Fruit fly (Drosophila melanogaster): ENCODE data around the gene CG4325.

Gene CG4325

dm6 chrX:2080367-2080927 is 36.8 kb upstream of the CG4325 start, which contains the start of the genes CG16903 and Unc-76 (continued):
- TF ChIP-seq CG16863 (GFP tag; optimal IDR thresholded peaks at IDR 0.05) (no peak), ab (GFP tag; optimal IDR thresholded peaks at IDR 0.05) (no peak), dimm (GFP tag; IDR thresholded peaks at IDR 0.05) (no peak), scrt (GFP tag; optimal IDR thresholded peaks at IDR 0.05) (peak; percentile 51), ftz-f1 (GFP tag; optimal IDR thresholded peaks at IDR 0.05) (peak; percentile 70), CG31224 (GFP tag; IDR thresholded peaks at IDR 0.05) (no peak), lab (GFP tag; optimal IDR thresholded peaks at IDR 0.05) (peak; percentile 43), unc-4 (GFP tag; IDR thresholded peaks at IDR 0.05; ENCODE audit: partially characterized antibody) (peak; percentile 55; the same call in 1 of the 2 replicates), schlank (tag; optimal IDR thresholded peaks at IDR 0.05) (no peak), lbe (GFP tag; optimal IDR thresholded peaks at IDR 0.05) (no peak), Gug (GFP tag; IDR thresholded peaks at IDR 0.05) (no peak), NFAT (GFP tag; IDR thresholded peaks at IDR 0.05) (peak; percentile 24; the same call in 1 of the 2 replicates), sim (GFP tag; IDR thresholded peaks at IDR 0.05) (no peak), CG14667 (GFP tag; IDR thresholded peaks at IDR 0.05) (no peak), repo (GFP tag; optimal IDR thresholded peaks at IDR 0.05) (no peak), CG7556 (GFP tag; optimal IDR thresholded peaks at IDR 0.05) (peak; percentile 24), CG10267 (tag; optimal IDR thresholded peaks at IDR 0.05) (peak; percentile 81), CG1647 (GFP tag; optimal IDR thresholded peaks at IDR 0.05) (peak; percentile 5), amos (GFP tag; IDR thresholded peaks at IDR 0.05; ENCODE audit: partially characterized antibody) (peak; percentile 58), eve (GFP tag; optimal IDR thresholded peaks at IDR 0.05) (no peak), Blimp-1 (GFP tag; optimal IDR thresholded peaks at IDR 0.05) (peak; percentile 33), CG15479 (GFP tag; optimal IDR thresholded peaks at IDR 0.05) (no peak), CG8924 (tag; optimal IDR thresholded peaks at IDR 0.05) (peak; percentile 78), ham (GFP tag; IDR thresholded peaks at IDR 0.05) (no peak), CG5180 (GFP tag; optimal IDR thresholded peaks at IDR 0.05) (peak; percentile 27), CHES-1-like (GFP tag; optimal IDR thresholded peaks at IDR 0.05) (peak; percentile 66), gfzf (GFP tag; optimal IDR thresholded peaks at IDR 0.05) (peak; percentile 100), p53 (GFP tag; optimal IDR thresholded peaks at IDR 0.05) (peak; percentile 66), Spps (tag; optimal IDR thresholded peaks at IDR 0.05) (peak; percentile 17), Fer3 (tag; optimal IDR thresholded peaks at IDR 0.05) (no peak), CG3995 (GFP tag; optimal IDR thresholded peaks at IDR 0.05) (peak; percentile 32), CG12104 (GFP tag; optimal IDR thresholded peaks at IDR 0.05) (no peak), MBD-R2 (GFP tag; IDR thresholded peaks at IDR 0.05) (peak; percentile 86), HHEX (GFP tag; optimal IDR thresholded peaks at IDR 0.05) (peak; percentile 26), dpn (GFP tag; optimal IDR thresholded peaks at IDR 0.05) (peak; percentile 7 to 35), Myb (GFP tag; optimal IDR thresholded peaks at IDR 0.05) (peak; percentile 82), CG4854 (GFP tag; optimal IDR thresholded peaks at IDR 0.05) (peak; percentile 14), bowl (GFP tag; IDR thresholded peaks at IDR 0.05) (0 out of 2 replicates have a peak, but pooled peaks have one; percentile 39), Ada2b (GFP tag; IDR thresholded peaks at IDR 0.05) (no peak), tll (GFP tag; optimal IDR thresholded peaks at IDR 0.05) (no peak), CG17802 (tag; optimal IDR thresholded peaks at IDR 0.05) (no peak), CG17361 (GFP tag; IDR thresholded peaks at IDR 0.05) (peak; percentile 31; the same call in 1 of the 3 replicates), mirr (GFP tag; optimal IDR thresholded peaks at IDR 0.05) (peak; percentile 64), CG14710 (tag; optimal IDR thresholded peaks at IDR 0.05) (peak; percentile 86), Lhr (GFP tag; optimal IDR thresholded peaks at IDR 0.05) (peak; percentile 98), ci (GFP tag; IDR thresholded peaks at IDR 0.05) (peak; percentile 74), pho (GFP tag; optimal IDR thresholded peaks at IDR 0.05) (peak; percentile 39), Fer1 (GFP tag; optimal IDR thresholded peaks at IDR 0.05) (peak; percentile 75), sna (GFP tag; IDR thresholded peaks at IDR 0.05; ENCODE audit: partially characterized antibody) (no peak), chm (GFP tag; IDR thresholded peaks at IDR 0.05) (peak; percentile 78)
